Worm (Caenorhabditis elegans) whole organism, L2 larva: ENCODE data around the gene cyp-34A5.
A peak's percentile ranks its signal among the peaks of the same experiment; 100 is the strongest.

Source experiments
- C34F6.9 ChIP-seq: fragments of 150-350 bp; optimal IDR thresholded peaks from 2 replicates; lab custom pipeline; 2014; ENCODE audit warnings: missing biosample characterization, missing genetic modification characterization
- R02D3.7 ChIP-seq: fragments of 150-350 bp; optimal IDR thresholded peaks from 2 replicates; lab custom pipeline; 2014; ENCODE audit warnings: missing biosample characterization, missing genetic modification characterization
- alr-1 ChIP-seq: fragments of 150-350 bp; optimal IDR thresholded peaks from 2 replicates; lab custom pipeline; 2014; ENCODE audit warnings: missing biosample characterization, missing genetic modification characterization
- aly-2 ChIP-seq: fragments of 150-350 bp; optimal IDR thresholded peaks from 2 replicates; lab custom pipeline; 2014; ENCODE audit warnings: missing biosample characterization, missing genetic modification characterization
- ama-1 ChIP-seq: fragments of 150-350 bp; optimal IDR thresholded peaks from 2 replicates; lab custom pipeline; 2018; ENCODE audit warnings: inconsistent platforms
- ceh-16 ChIP-seq: fragments of 150-350 bp; optimal IDR thresholded peaks from 2 replicates; lab custom pipeline; 2014; ENCODE audit warnings: missing biosample characterization, missing genetic modification characterization
- ceh-82 ChIP-seq: fragments of 150-350 bp; optimal IDR thresholded peaks from 2 replicates; lab custom pipeline; 2014; ENCODE audit warnings: missing biosample characterization, missing genetic modification characterization
- crh-2 ChIP-seq: sonication (generic microtip); optimal IDR thresholded peaks from 2 replicates; lab custom pipeline; 2017; ENCODE audit warnings: missing biosample characterization, missing genetic modification characterization
- dmd-4 ChIP-seq: sonication (generic microtip); optimal IDR thresholded peaks from 2 replicates; lab custom pipeline; 2017; ENCODE audit warnings: missing biosample characterization, missing genetic modification characterization
- egl-27 ChIP-seq: sonication (generic microtip); optimal IDR thresholded peaks from 3 replicates; lab custom pipeline; 2017; ENCODE audit warnings: missing biosample characterization, missing genetic modification reagents, missing genetic modification characterization
- elt-3 ChIP-seq: sonication (generic microtip); optimal IDR thresholded peaks from 2 replicates; lab custom pipeline; 2017; ENCODE audit warnings: missing biosample characterization, missing genetic modification characterization
- fos-1 ChIP-seq: fragments of 150-350 bp; optimal IDR thresholded peaks from 2 replicates; lab custom pipeline; 2014; ENCODE audit warnings: missing biosample characterization, missing genetic modification characterization
- gmeb-1 ChIP-seq: fragments of 150-350 bp; optimal IDR thresholded peaks from 2 replicates; lab custom pipeline; 2014; ENCODE audit warnings: missing biosample characterization, missing genetic modification characterization
- lin-11 ChIP-seq: fragments of 150-350 bp; sonication (generic microtip); optimal IDR thresholded peaks from 2 replicates; lab custom pipeline; 2014; ENCODE audit warnings: missing biosample characterization, missing genetic modification characterization, inconsistent platforms, mixed read lengths
- mab-5 ChIP-seq: fragments of 150-350 bp; optimal IDR thresholded peaks from 2 replicates; lab custom pipeline; 2014; ENCODE audit warnings: missing biosample characterization, missing genetic modification characterization
- mbf-1 ChIP-seq: sonication (generic microtip); optimal IDR thresholded peaks from 2 replicates; lab custom pipeline; 2017; ENCODE audit warnings: missing biosample characterization, missing genetic modification characterization
- nhr-10 ChIP-seq: sonication (generic microtip); optimal IDR thresholded peaks from 2 replicates; lab custom pipeline; 2017; ENCODE audit warnings: missing biosample characterization, missing genetic modification characterization
- nhr-11 ChIP-seq: fragments of 150-350 bp; optimal IDR thresholded peaks from 2 replicates; lab custom pipeline; 2014; ENCODE audit warnings: missing biosample characterization, missing genetic modification characterization
- nhr-12 ChIP-seq: fragments of 150-350 bp; optimal IDR thresholded peaks from 2 replicates; lab custom pipeline; 2014; ENCODE audit warnings: missing biosample characterization, missing genetic modification characterization
- nhr-129 ChIP-seq: fragments of 150-350 bp; optimal IDR thresholded peaks from 2 replicates; lab custom pipeline; 2014; ENCODE audit warnings: missing biosample characterization, missing genetic modification characterization
- nhr-21 ChIP-seq: fragments of 150-350 bp; optimal IDR thresholded peaks from 2 replicates; lab custom pipeline; 2014; ENCODE audit warnings: missing biosample characterization, missing genetic modification characterization
- nhr-23 ChIP-seq: fragments of 150-350 bp; optimal IDR thresholded peaks from 2 replicates; lab custom pipeline; 2014; ENCODE audit warnings: missing biosample characterization, missing genetic modification reagents, missing genetic modification characterization
- nhr-237 ChIP-seq: fragments of 150-350 bp; optimal IDR thresholded peaks from 2 replicates; lab custom pipeline; 2014; ENCODE audit warnings: missing biosample characterization, missing genetic modification characterization
- nhr-25 ChIP-seq: fragments of 150-350 bp; sonication (generic microtip); optimal IDR thresholded peaks from 3 replicates; lab custom pipeline; 2014; ENCODE audit warnings: missing biosample characterization, missing genetic modification characterization
- nhr-6 ChIP-seq: fragments of 150-350 bp; optimal IDR thresholded peaks from 2 replicates; lab custom pipeline; 2014; ENCODE audit warnings: missing biosample characterization, missing genetic modification characterization
- nhr-77 ChIP-seq: fragments of 150-350 bp; optimal IDR thresholded peaks from 2 replicates; lab custom pipeline; 2014; ENCODE audit warnings: missing biosample characterization, missing genetic modification characterization
- peb-1 ChIP-seq: fragments of 150-350 bp; optimal IDR thresholded peaks from 2 replicates; lab custom pipeline; 2014; ENCODE audit warnings: missing biosample characterization, missing genetic modification characterization
- skn-1 ChIP-seq: sonication (generic microtip); optimal IDR thresholded peaks from 2 replicates; lab custom pipeline; 2017; ENCODE audit warnings: missing biosample characterization, missing genetic modification characterization
- sma-3 ChIP-seq: sonication (generic microtip); optimal IDR thresholded peaks from 2 replicates; lab custom pipeline; 2016; ENCODE audit warnings: missing genetic modification reagents, missing genetic modification characterization, missing compliant biosample characterization
- sma-9 ChIP-seq, 2 experiments: fragments of 150-350 bp in 1 of 2; sonication (generic microtip) in 1 of 2; optimal IDR thresholded peaks; 2 replicates each; lab custom pipeline; 2014 to 2016; ENCODE audit warnings: missing genetic modification characterization in 2 of 2, mild to moderate bottlenecking in 1 of 2, missing biosample characterization in 1 of 2, missing compliant biosample characterization in 1 of 2, missing genetic modification reagents in 1 of 2, moderate library complexity in 1 of 2
- snpc-4 ChIP-seq: fragments of 150-350 bp; optimal IDR thresholded peaks from 2 replicates; lab custom pipeline; 2014; ENCODE audit warnings: missing biosample characterization, missing genetic modification characterization
- unc-39 ChIP-seq: fragments of 150-350 bp; optimal IDR thresholded peaks from 2 replicates; lab custom pipeline; 2014; ENCODE audit warnings: missing biosample characterization, missing genetic modification characterization
- unc-55 ChIP-seq: fragments of 150-350 bp; sonication (generic microtip); optimal IDR thresholded peaks from 3 replicates; lab custom pipeline; 2014; ENCODE audit warnings: missing biosample characterization, missing genetic modification reagents, missing genetic modification characterization
- unc-62 ChIP-seq: fragments of 150-350 bp; optimal IDR thresholded peaks from 2 replicates; lab custom pipeline; 2014; ENCODE audit warnings: missing biosample characterization, missing genetic modification reagents, missing genetic modification characterization
- zag-1 ChIP-seq: fragments of 150-350 bp; optimal IDR thresholded peaks from 2 replicates; lab custom pipeline; 2014; ENCODE audit warnings: missing biosample characterization, missing genetic modification characterization
- ztf-1 ChIP-seq: fragments of 200-800 bp; sonication (Bioruptor generic); conservative IDR thresholded peaks from 2 replicates; pipeline ENCODE4 v1.3.6; 2022; ENCODE audit warnings: missing genetic modification characterization, missing compliant biosample characterization
- ztf-11 ChIP-seq: sonication (generic microtip); optimal IDR thresholded peaks from 2 replicates; lab custom pipeline; 2017; ENCODE audit warnings: missing biosample characterization, missing genetic modification characterization

The cyp-34A5 gene

ce11 chrV:3979819-3980218 lies 22.3 kb upstream of the cyp-34A5 start, which contains the start of gene nlp-31 (continued):
- TF ChIP-seq lin-11 (tag; lab: Kevin White, UChicago) (no peak), peb-1 (tag; lab: Kevin White, UChicago) (no peak), nhr-23 (no peak), ztf-1 (no peak), nhr-11 (tag; lab: Kevin White, UChicago) (no peak), ceh-82 (no peak), nhr-10 (tag; lab: Kevin White, UChicago) (no peak), ztf-11 (tag; lab: Kevin White, UChicago) (no peak), ceh-16 (no peak), unc-39 (no peak)

- TF ChIP-seq nhr-11 (tag; lab: Kevin White, UChicago) (no peak), sma-9 (GFP tag; optimal IDR thresholded peaks at IDR 0.05; lab: Kevin White, UChicago) (no peak), sma-9 (tag; optimal IDR thresholded peaks at IDR 0.05; lab: Kevin White, UChicago) (no peak), snpc-4 (tag; lab: Kevin White, UChicago) (no peak), ztf-1 (no peak), mab-5 (tag; lab: Kevin White, UChicago) (no peak), crh-2 (tag; lab: Kevin White, UChicago) (no peak), gmeb-1 (tag; lab: Kevin White, UChicago) (no peak), mbf-1 (tag; lab: Kevin White, UChicago) (no peak), egl-27 (tag; lab: Kevin White, UChicago) (no peak), nhr-25 (tag; lab: Kevin White, UChicago) (no peak), zag-1 (tag; lab: Kevin White, UChicago) (no peak), elt-3 (no peak), nhr-12 (tag; lab: Kevin White, UChicago) (no peak), unc-62 (GFP tag; lab: Kevin White, UChicago) (no peak)
Measured at ce11 chrV:3979053-3979452, 21.5 kb upstream of the cyp-34A5 start, which contains the start of gene nlp-34. Gene nlp-34 (minus strand): TSS chrV:3979134.

ce11 chrV:3976964-3977363 lies 19.5 kb upstream of the cyp-34A5 start, which contains the start of gene str-83:
Gene str-83 (plus strand): TSS chrV:3977264.
- TF ChIP-seq skn-1 (tag; lab: Kevin White, UChicago) (no peak), nhr-6 (no peak), ama-1 (lab: Kevin White, UChicago) (no peak), C34F6.9 (tag; lab: Kevin White, UChicago) (no peak), R02D3.7 (no peak)

ce11 chrV:3974361-3974760 lies 16.9 kb upstream of the cyp-34A5 start, which contains the start of gene str-82:
Gene str-82 (plus strand): TSS chrV:3974661.
- no peak for TF ChIP-seq aly-2 (tag; lab: Kevin White, UChicago)
- TF ChIP-seq, all 48 proteins: peak for 0

- no peak for TF ChIP-seq zag-1 (tag; lab: Kevin White, UChicago)
- TF ChIP-seq R02D3.7, result no peak
- TF ChIP-seq sma-3 (GFP tag; lab: Kevin White, UChicago), result no peak
- no peak for TF ChIP-seq nhr-23
- no peak for TF ChIP-seq alr-1 (tag; lab: Kevin White, UChicago)
- no peak for TF ChIP-seq mbf-1 (tag; lab: Kevin White, UChicago)
- no peak for TF ChIP-seq nhr-21 (tag; lab: Kevin White, UChicago)
- no peak for TF ChIP-seq nhr-237
- TF ChIP-seq unc-55 (GFP tag; lab: Kevin White, UChicago), result no peak
- no peak for TF ChIP-seq nhr-129
Measured at ce11 chrV:3972846-3973245, 15.3 kb upstream of the cyp-34A5 start, which contains the start of gene cyp-34A10. Gene cyp-34A10 (minus strand): TSS chrV:3972991.

- TF ChIP-seq nhr-77 (tag; lab: Kevin White, UChicago) (no peak), nhr-10 (tag; lab: Kevin White, UChicago) (no peak), unc-55 (GFP tag; lab: Kevin White, UChicago) (no peak), ceh-16 (no peak), sma-9 (GFP tag; optimal IDR thresholded peaks at IDR 0.05; lab: Kevin White, UChicago) (peak; percentile 58), sma-9 (tag; optimal IDR thresholded peaks at IDR 0.05; lab: Kevin White, UChicago) (no peak), fos-1 (peak; percentile 36), nhr-25 (tag; lab: Kevin White, UChicago) (no peak), unc-39 (no peak), dmd-4 (tag; lab: Kevin White, UChicago) (no peak)
Measured at ce11 chrV:3970410-3970809, 12.9 kb upstream of the cyp-34A5 start, which contains the start of gene cyp-34A9. Gene cyp-34A9 (minus strand): TSS chrV:3970540.
